Worm (Caenorhabditis elegans): ENCODE measurements around the gene ZC190.10.

ZC190.10 gene

ce11 chrV:8643093-8643492 is 53.0 kb downstream of the ZC190.10 start, which contains the start of gene asp-13:
asp-13 (minus strand) TSS chrV:8643193.
- TF ChIP-seq aha-1 (tag; optimal IDR thresholded peaks at IDR 0.05) (no peak), elt-2 (tag; optimal IDR thresholded peaks at IDR 0.05) (peak; percentile 22)
